1 fruit fly cellular context compared by ENCODE assay signal in genomic region chr3R:23363515-23364124, dm6.
TF ChIP-seq lines count a peak whose summit lies in the region.

TSS of gene CG4408 (minus strand) at chr3R:23363574.

TF ChIP-seq in whole organism, embryonic, 481 proteins besides CTCF, POLR2A, EP300 and RAD21 (continued from another document and continues in another):
- TF ChIP-seq CG17328 (GFP tag; IDR thresholded peaks at IDR 0.05; lab: Robert Waterston, UW) (peak; percentile 20; the same call in 1 of the 2 replicates), fd96Cb (tag; optimal IDR thresholded peaks at IDR 0.05; lab: Kevin White, UChicago) (peak; percentile 48), Drgx (GFP tag; IDR thresholded peaks at IDR 0.05; lab: Robert Waterston, UW) (peak; percentile 70), bowl (GFP tag; IDR thresholded peaks at IDR 0.05; lab: Robert Waterston, UW) (no peak), CoRest (tag; optimal IDR thresholded peaks at IDR 0.05; lab: Kevin White, UChicago) (peak; percentile 32), slou (GFP tag; optimal IDR thresholded peaks at IDR 0.05; lab: Kevin White, UChicago) (no peak), CG12391 (tag; optimal IDR thresholded peaks at IDR 0.05; lab: Kevin White, UChicago) (peak; percentile 10), ab (GFP tag; optimal IDR thresholded peaks at IDR 0.05; lab: Kevin White, UChicago) (no peak), Chrac-16 (GFP tag; optimal IDR thresholded peaks at IDR 0.05; lab: Kevin White, UChicago) (no peak), mam (GFP tag; optimal IDR thresholded peaks at IDR 0.05; lab: Kevin White, UChicago) (peak; percentile 53), CG10209 (GFP tag; optimal IDR thresholded peaks at IDR 0.05; lab: Kevin White, UChicago) (peak; percentile 13), tx (GFP tag; optimal IDR thresholded peaks at IDR 0.05; lab: Kevin White, UChicago) (no peak), E2f2 (GFP tag; IDR thresholded peaks at IDR 0.05; lab: Robert Waterston, UW) (no peak), HLH54F (GFP tag; optimal IDR thresholded peaks at IDR 0.05; lab: Kevin White, UChicago) (no peak), CG9797 (GFP tag; optimal IDR thresholded peaks at IDR 0.05; lab: Kevin White, UChicago) (no peak), CG5180 (GFP tag; optimal IDR thresholded peaks at IDR 0.05; lab: Kevin White, UChicago) (no peak), CG7745 (tag; optimal IDR thresholded peaks at IDR 0.05; lab: Kevin White, UChicago) (no peak), GATAe (GFP tag; conservative IDR thresholded peaks at IDR 0.05; lab: Robert Waterston, UW) (no peak), ro (GFP tag; IDR thresholded peaks at IDR 0.05; lab: Robert Waterston, UW) (no peak), tll (GFP tag; optimal IDR thresholded peaks at IDR 0.05; lab: Kevin White, UChicago) (no peak), Asciz (GFP tag; optimal IDR thresholded peaks at IDR 0.05; lab: Kevin White, UChicago) (no peak), CG11560 (tag; IDR thresholded peaks at IDR 0.05; lab: Robert Waterston, UW) (0 out of 3 replicates have a peak, but pooled peaks have one; percentile 32), z (GFP tag; IDR thresholded peaks at IDR 0.05; lab: Robert Waterston, UW) (no peak), CG15601 (tag; optimal IDR thresholded peaks at IDR 0.05; lab: Kevin White, UChicago) (no peak), CG1602 (GFP tag; optimal IDR thresholded peaks at IDR 0.05; lab: Kevin White, UChicago) (no peak), cad (GFP tag; optimal IDR thresholded peaks at IDR 0.05; lab: Kevin White, UChicago) (no peak), D (optimal IDR thresholded peaks at IDR 0.05; lab: Kevin White, UChicago) (no peak), D (GFP tag; optimal IDR thresholded peaks at IDR 0.05; lab: Kevin White, UChicago) (no peak), insv (GFP tag; optimal IDR thresholded peaks at IDR 0.05; lab: Kevin White, UChicago) (no peak), peb (GFP tag; IDR thresholded peaks at IDR 0.05; lab: Robert Waterston, UW) (no peak), eyg (GFP tag; optimal IDR thresholded peaks at IDR 0.05; lab: Kevin White, UChicago) (no peak), PHDP (tag; optimal IDR thresholded peaks at IDR 0.05; lab: Kevin White, UChicago) (peak; percentile 43), Scr (GFP tag; IDR thresholded peaks at IDR 0.05; lab: Robert Waterston, UW; ENCODE audit: partially characterized antibody) (no peak), otp (GFP tag; IDR thresholded peaks at IDR 0.05; lab: Robert Waterston, UW) (no peak), CG12659 (GFP tag; optimal IDR thresholded peaks at IDR 0.05; lab: Kevin White, UChicago) (no peak), CG10543 (GFP tag; optimal IDR thresholded peaks at IDR 0.05; lab: Kevin White, UChicago) (no peak), HmgZ (tag; optimal IDR thresholded peaks at IDR 0.05; lab: Kevin White, UChicago) (no peak), CG1529 (GFP tag; optimal IDR thresholded peaks at IDR 0.05; lab: Kevin White, UChicago) (no peak), CG10979 (tag; optimal IDR thresholded peaks at IDR 0.05; lab: Kevin White, UChicago) (peak; percentile 20), ftz-f1 (GFP tag; optimal IDR thresholded peaks at IDR 0.05; lab: Kevin White, UChicago) (no peak), HLH4C (GFP tag; IDR thresholded peaks at IDR 0.05; lab: Robert Waterston, UW; ENCODE audit: partially characterized antibody) (no peak), CG3065 (GFP tag; optimal IDR thresholded peaks at IDR 0.05; lab: Kevin White, UChicago) (no peak), CG8924 (tag; optimal IDR thresholded peaks at IDR 0.05; lab: Kevin White, UChicago) (peak; percentile 32), bcd (GFP tag; optimal IDR thresholded peaks at IDR 0.05; lab: Kevin White, UChicago) (no peak), CG12071 (GFP tag; optimal IDR thresholded peaks at IDR 0.05; lab: Kevin White, UChicago) (peak; percentile 45), so (GFP tag; IDR thresholded peaks at IDR 0.05; lab: Robert Waterston, UW) (no peak), vvl (GFP tag; IDR thresholded peaks at IDR 0.05; lab: Robert Waterston, UW) (peak; percentile 73), CG10366 (GFP tag; IDR thresholded peaks at IDR 0.05; lab: Robert Waterston, UW) (peak; percentile 36; the same call in 1 of the 2 replicates), CG6813 (GFP tag; optimal IDR thresholded peaks at IDR 0.05; lab: Kevin White, UChicago) (peak; percentile 50), CG12942 (GFP tag; optimal IDR thresholded peaks at IDR 0.05; lab: Kevin White, UChicago) (no peak), Hr39 (optimal IDR thresholded peaks at IDR 0.05; lab: Kevin White, UChicago) (no peak), zfh2 (GFP tag; optimal IDR thresholded peaks at IDR 0.05; lab: Kevin White, UChicago) (peak; percentile 53), her (GFP tag; optimal IDR thresholded peaks at IDR 0.05; lab: Kevin White, UChicago) (no peak), CG13624 (GFP tag; optimal IDR thresholded peaks at IDR 0.05; lab: Kevin White, UChicago) (peak; percentile 54), Xbp1 (GFP tag; optimal IDR thresholded peaks at IDR 0.05; lab: Kevin White, UChicago) (peak; percentile 10), klu (GFP tag; IDR thresholded peaks at IDR 0.05; lab: Robert Waterston, UW) (no peak), sim (GFP tag; IDR thresholded peaks at IDR 0.05; lab: Robert Waterston, UW) (no peak), CG6791 (GFP tag; IDR thresholded peaks at IDR 0.05; lab: Robert Waterston, UW; ENCODE audit: partially characterized antibody) (no peak), CG1792 (GFP tag; optimal IDR thresholded peaks at IDR 0.05; lab: Kevin White, UChicago) (peak; percentile 4), Pdp1 (GFP tag; optimal IDR thresholded peaks at IDR 0.05; lab: Kevin White, UChicago) (peak in 1 of 2 experiments; percentile 36), CG30403 (GFP tag; optimal IDR thresholded peaks at IDR 0.05; lab: Kevin White, UChicago) (peak; percentile 43), prd (optimal IDR thresholded peaks at IDR 0.05; lab: Kevin White, UChicago) (no peak), prd (GFP tag; IDR thresholded peaks at IDR 0.05; lab: Robert Waterston, UW) (peak; percentile 65; the same call in 2 of the 3 replicates), inv (GFP tag; IDR thresholded peaks at IDR 0.05; lab: Robert Waterston, UW; ENCODE audit: partially characterized antibody) (no peak), CG9876 (GFP tag; optimal IDR thresholded peaks at IDR 0.05; lab: Kevin White, UChicago) (no peak), fu2 (GFP tag; optimal IDR thresholded peaks at IDR 0.05; lab: Kevin White, UChicago) (no peak), Nf-YC (tag; optimal IDR thresholded peaks at IDR 0.05; lab: Kevin White, UChicago) (no peak), stc (GFP tag; IDR thresholded peaks at IDR 0.05; lab: Robert Waterston, UW) (no peak), CG8478 (optimal IDR thresholded peaks at IDR 0.05; lab: Kevin White, UChicago) (no peak), pita (GFP tag; optimal IDR thresholded peaks at IDR 0.05; lab: Kevin White, UChicago) (no peak), Doc3 (GFP tag; IDR thresholded peaks at IDR 0.05; lab: Robert Waterston, UW; ENCODE audit: partially characterized antibody) (no peak), pho (GFP tag; optimal IDR thresholded peaks at IDR 0.05; lab: Kevin White, UChicago) (no peak), Mes4 (GFP tag; optimal IDR thresholded peaks at IDR 0.05; lab: Kevin White, UChicago) (no peak), ERR (GFP tag; optimal IDR thresholded peaks at IDR 0.05; lab: Kevin White, UChicago) (no peak), chm (GFP tag; IDR thresholded peaks at IDR 0.05; lab: Robert Waterston, UW) (no peak), CG4854 (GFP tag; optimal IDR thresholded peaks at IDR 0.05; lab: Kevin White, UChicago) (no peak), Dad (GFP tag; optimal IDR thresholded peaks at IDR 0.05; lab: Kevin White, UChicago) (no peak), Abd-B (GFP tag; optimal IDR thresholded peaks at IDR 0.05; lab: Kevin White, UChicago) (peak; percentile 30), CG1603 (tag; optimal IDR thresholded peaks at IDR 0.05; lab: Kevin White, UChicago) (peak; percentile 16), gce (GFP tag; IDR thresholded peaks at IDR 0.05; lab: Robert Waterston, UW) (no peak), ap (GFP tag; IDR thresholded peaks at IDR 0.05; lab: Robert Waterston, UW) (no peak), croc (GFP tag; conservative IDR thresholded peaks at IDR 0.05; lab: Robert Waterston, UW) (no peak), CG18476 (GFP tag; optimal IDR thresholded peaks at IDR 0.05; lab: Kevin White, UChicago) (no peak), CG1647 (GFP tag; optimal IDR thresholded peaks at IDR 0.05; lab: Kevin White, UChicago) (no peak), Sox102F (GFP tag; optimal IDR thresholded peaks at IDR 0.05; lab: Kevin White, UChicago) (peak; percentile 37), Hsf (GFP tag; optimal IDR thresholded peaks at IDR 0.05; lab: Kevin White, UChicago) (peak; percentile 19), CG7786 (GFP tag; optimal IDR thresholded peaks at IDR 0.05; lab: Kevin White, UChicago) (peak; percentile 38), CG9817 (tag; optimal IDR thresholded peaks at IDR 0.05; lab: Kevin White, UChicago) (peak; percentile 22), zen2 (GFP tag; IDR thresholded peaks at IDR 0.05; lab: Robert Waterston, UW; ENCODE audit: partially characterized antibody) (no peak), Hmx (GFP tag; optimal IDR thresholded peaks at IDR 0.05; lab: Kevin White, UChicago) (no peak), Max (GFP tag; optimal IDR thresholded peaks at IDR 0.05; lab: Kevin White, UChicago) (no peak), CG13894 (tag; optimal IDR thresholded peaks at IDR 0.05; lab: Kevin White, UChicago) (no peak), CG31224 (GFP tag; IDR thresholded peaks at IDR 0.05; lab: Robert Waterston, UW) (no peak), tna (GFP tag; IDR thresholded peaks at IDR 0.05; lab: Robert Waterston, UW; ENCODE audit: partially characterized antibody) (no peak), cwo (GFP tag; optimal IDR thresholded peaks at IDR 0.05; lab: Kevin White, UChicago) (peak; percentile 43), Xrp1 (GFP tag; IDR thresholded peaks at IDR 0.05; lab: Robert Waterston, UW) (peak; percentile 60), Sox100B (GFP tag; optimal IDR thresholded peaks at IDR 0.05; lab: Kevin White, UChicago) (no peak), al (GFP tag; IDR thresholded peaks at IDR 0.05; lab: Robert Waterston, UW) (peak; percentile 18; the same call in 1 of the 2 replicates), D19B (GFP tag; optimal IDR thresholded peaks at IDR 0.05; lab: Kevin White, UChicago) (peak; percentile 93), CG2202 (tag; optimal IDR thresholded peaks at IDR 0.05; lab: Kevin White, UChicago) (no peak), tgo (GFP tag; IDR thresholded peaks at IDR 0.05; lab: Robert Waterston, UW) (peak; percentile 49), pnt (GFP tag; optimal IDR thresholded peaks at IDR 0.05; lab: Kevin White, UChicago) (peak; percentile 33), CG6765 (GFP tag; optimal IDR thresholded peaks at IDR 0.05; lab: Kevin White, UChicago) (no peak), CG14965 (GFP tag; optimal IDR thresholded peaks at IDR 0.05; lab: Kevin White, UChicago; ENCODE audit: borderline replicate concordance) (no peak), Lhr (GFP tag; optimal IDR thresholded peaks at IDR 0.05; lab: Kevin White, UChicago) (no peak), jing (GFP tag; optimal IDR thresholded peaks at IDR 0.05; lab: Kevin White, UChicago) (no peak), Hmr (GFP tag; optimal IDR thresholded peaks at IDR 0.05; lab: Kevin White, UChicago) (peak; percentile 25), CG32532 (GFP tag; IDR thresholded peaks at IDR 0.05; lab: Robert Waterston, UW) (peak; percentile 67; the same call in 1 of the 2 replicates), D19A (tag; optimal IDR thresholded peaks at IDR 0.05; lab: Kevin White, UChicago) (peak; percentile 25), CG34422 (GFP tag; IDR thresholded peaks at IDR 0.05; lab: Robert Waterston, UW) (no peak), vnd (GFP tag; IDR thresholded peaks at IDR 0.05; lab: Robert Waterston, UW; ENCODE audit: partially characterized antibody) (no peak), CG4424 (GFP tag; optimal IDR thresholded peaks at IDR 0.05; lab: Kevin White, UChicago) (peak; percentile 16), CG17361 (GFP tag; IDR thresholded peaks at IDR 0.05; lab: Robert Waterston, UW) (0 out of 3 replicates have a peak, but pooled peaks have one; percentile 22), bab2 (GFP tag; optimal IDR thresholded peaks at IDR 0.05; lab: Kevin White, UChicago) (peak; percentile 9), CG7271 (tag; optimal IDR thresholded peaks at IDR 0.05; lab: Kevin White, UChicago) (no peak), hb (GFP tag; IDR thresholded peaks at IDR 0.05; lab: Robert Waterston, UW; ENCODE audit: partially characterized antibody) (no peak), CG1233 (GFP tag; optimal IDR thresholded peaks at IDR 0.05; lab: Kevin White, UChicago) (no peak), C15 (GFP tag; IDR thresholded peaks at IDR 0.05; lab: Robert Waterston, UW) (no peak), row (GFP tag; IDR thresholded peaks at IDR 0.05; lab: Robert Waterston, UW) (peak; percentile 70), Aef1 (GFP tag; IDR thresholded peaks at IDR 0.05; lab: Robert Waterston, UW) (peak; percentile 31; the same call in 1 of the 3 replicates), aop (GFP tag; IDR thresholded peaks at IDR 0.05; lab: Robert Waterston, UW) (no peak), phol (tag; optimal IDR thresholded peaks at IDR 0.05; lab: Kevin White, UChicago) (peak; percentile 43), E2f1 (GFP tag; IDR thresholded peaks at IDR 0.05; lab: Robert Waterston, UW) (0 out of 2 replicates have a peak, but pooled peaks have one; percentile 16), Ets97D (GFP tag; optimal IDR thresholded peaks at IDR 0.05; lab: Kevin White, UChicago) (no peak), gt (GFP tag; IDR thresholded peaks at IDR 0.05; lab: Robert Waterston, UW) (no peak), CG33213 (GFP tag; optimal IDR thresholded peaks at IDR 0.05; lab: Kevin White, UChicago) (peak; percentile 9), H2.0 (GFP tag; IDR thresholded peaks at IDR 0.05; lab: Robert Waterston, UW) (no peak), Dip2 (GFP tag; IDR thresholded peaks at IDR 0.05; lab: Robert Waterston, UW) (no peak), CG8359 (GFP tag; optimal IDR thresholded peaks at IDR 0.05; lab: Kevin White, UChicago; ENCODE audit: borderline replicate concordance) (no peak), Atf3 (GFP tag; optimal IDR thresholded peaks at IDR 0.05; lab: Kevin White, UChicago) (no peak), NC2β (GFP tag; optimal IDR thresholded peaks at IDR 0.05; lab: Kevin White, UChicago) (no peak), HmgD (GFP tag; optimal IDR thresholded peaks at IDR 0.05; lab: Kevin White, UChicago) (no peak), Bteb2 (GFP tag; optimal IDR thresholded peaks at IDR 0.05; lab: Kevin White, UChicago) (no peak), ATbp (GFP tag; optimal IDR thresholded peaks at IDR 0.05; lab: Kevin White, UChicago) (no peak), Hr78 (GFP tag; optimal IDR thresholded peaks at IDR 0.05; lab: Kevin White, UChicago) (no peak), CG30431 (GFP tag; optimal IDR thresholded peaks at IDR 0.05; lab: Kevin White, UChicago) (no peak)
